Worm (Caenorhabditis elegans) whole organism, late embryonic: ENCODE results near the gene ham-3.

Source experiments
- C08G9.2 ChIP-seq: sonication (generic microtip); optimal IDR thresholded peaks from 2 replicates; lab custom pipeline; 2016; ENCODE audit warnings: mild to moderate bottlenecking, missing genetic modification characterization, moderate library complexity, missing compliant biosample characterization
- Y22D7AL.16 ChIP-seq: sonication (generic microtip); optimal IDR thresholded peaks from 2 replicates; lab custom pipeline; 2016; ENCODE audit warnings: missing genetic modification characterization, missing compliant biosample characterization
- ceh-18 ChIP-seq: sonication (generic microtip); optimal IDR thresholded peaks from 2 replicates; lab custom pipeline; 2016; ENCODE audit warnings: missing genetic modification characterization, missing compliant biosample characterization
- ceh-2 ChIP-seq: sonication (generic microtip); optimal IDR thresholded peaks from 2 replicates; lab custom pipeline; 2016; ENCODE audit warnings: missing genotype, missing genetic modification characterization, missing compliant biosample characterization
- ceh-22 ChIP-seq: sonication (generic microtip); optimal IDR thresholded peaks from 2 replicates; lab custom pipeline; 2017; ENCODE audit warnings: missing biosample characterization, missing genetic modification characterization
- ceh-31 ChIP-seq: sonication (generic microtip); optimal IDR thresholded peaks from 2 replicates; lab custom pipeline; 2016; ENCODE audit warnings: missing genetic modification characterization, missing compliant biosample characterization
- ceh-45 ChIP-seq: fragments of 200-800 bp; sonication (Bioruptor generic); IDR thresholded peaks from 2 replicates; pipeline ENCODE4 v1.3.6; 2022; ENCODE audit warnings: missing genetic modification reagents, missing genetic modification characterization, missing compliant biosample characterization
- ceh-48 ChIP-seq: sonication (generic microtip); optimal IDR thresholded peaks from 2 replicates; lab custom pipeline; 2016; ENCODE audit warnings: missing genetic modification characterization, inconsistent platforms, missing compliant biosample characterization
- ceh-9 ChIP-seq: sonication (generic microtip); optimal IDR thresholded peaks from 2 replicates; lab custom pipeline; 2016; ENCODE audit warnings: mild to moderate bottlenecking, missing genetic modification characterization, inconsistent platforms, missing compliant biosample characterization
- dve-1 ChIP-seq: sonication (generic microtip); optimal IDR thresholded peaks from 2 replicates; lab custom pipeline; 2017; ENCODE audit warnings: antibody characterized with exemption, mild to moderate bottlenecking, missing genetic modification characterization, missing compliant biosample characterization
- elt-2 ChIP-seq: sonication (generic microtip); optimal IDR thresholded peaks from 2 replicates; lab custom pipeline; 2016; ENCODE audit warnings: missing genetic modification reagents, missing genetic modification characterization, missing compliant biosample characterization
- fax-1 ChIP-seq: sonication (generic microtip); optimal IDR thresholded peaks from 2 replicates; lab custom pipeline; 2016; ENCODE audit warnings: missing genotype, missing genetic modification characterization, missing compliant biosample characterization
- gmeb-2 ChIP-seq: sonication (generic microtip); optimal IDR thresholded peaks from 2 replicates; lab custom pipeline; 2016; ENCODE audit warnings: missing genetic modification characterization, inconsistent platforms, missing compliant biosample characterization
- hlh-13 ChIP-seq: fragments of 200-800 bp; sonication (Bioruptor generic); optimal IDR thresholded peaks from 2 replicates; lab custom pipeline; 2018; ENCODE audit warnings: mild to moderate bottlenecking, missing genetic modification characterization, missing compliant biosample characterization
- hlh-30 ChIP-seq: sonication (generic microtip); optimal IDR thresholded peaks from 2 replicates; lab custom pipeline; 2017; ENCODE audit warnings: antibody characterized with exemption, missing genetic modification characterization, missing compliant biosample characterization; ENCODE audit not compliant: insufficient read depth
- hlh-6 ChIP-seq: sonication (generic microtip); optimal IDR thresholded peaks from 2 replicates; lab custom pipeline; 2016; ENCODE audit warnings: missing genotype, missing genetic modification characterization, missing compliant biosample characterization
- hlh-8 ChIP-seq: sonication (generic microtip); optimal IDR thresholded peaks from 2 replicates; lab custom pipeline; 2016; ENCODE audit warnings: missing genotype, missing genetic modification characterization, missing compliant biosample characterization
- lim-6 ChIP-seq: sonication (generic microtip); optimal IDR thresholded peaks from 2 replicates; lab custom pipeline; 2016; ENCODE audit warnings: missing genetic modification characterization, missing compliant biosample characterization
- lin-11 ChIP-seq: fragments of 200-800 bp; sonication (Bioruptor generic); optimal IDR thresholded peaks from 2 replicates; lab custom pipeline; 2018; ENCODE audit warnings: mild to moderate bottlenecking, missing genetic modification characterization, missing compliant biosample characterization
- mec-3 ChIP-seq: sonication (generic microtip); optimal IDR thresholded peaks from 2 replicates; lab custom pipeline; 2016; ENCODE audit warnings: borderline replicate concordance, missing genetic modification characterization, missing compliant biosample characterization
- nfya-1 ChIP-seq: sonication (generic microtip); optimal IDR thresholded peaks from 2 replicates; lab custom pipeline; 2017; ENCODE audit warnings: missing genetic modification characterization, mild to moderate bottlenecking, missing compliant biosample characterization, antibody characterized with exemption, moderate library complexity
- npax-4 ChIP-seq: sonication (generic microtip); optimal IDR thresholded peaks from 2 replicates; lab custom pipeline; 2016; ENCODE audit warnings: missing genetic modification characterization, missing compliant biosample characterization
- odd-2 ChIP-seq: sonication (generic microtip); optimal IDR thresholded peaks from 2 replicates; lab custom pipeline; 2017; ENCODE audit warnings: antibody characterized with exemption, mild to moderate bottlenecking, missing genetic modification characterization, missing compliant biosample characterization
- pag-3 ChIP-seq: sonication (generic microtip); optimal IDR thresholded peaks from 2 replicates; lab custom pipeline; 2016; ENCODE audit warnings: missing compliant biosample characterization, missing genetic modification characterization, borderline replicate concordance
- pat-9 ChIP-seq: fragments of 200-800 bp; sonication (Bioruptor generic); optimal IDR thresholded peaks from 2 replicates; lab custom pipeline; 2018; ENCODE audit warnings: mild to moderate bottlenecking, missing genetic modification characterization, moderate library complexity, missing compliant biosample characterization
- pha-2 ChIP-seq: sonication (generic microtip); optimal IDR thresholded peaks from 2 replicates; lab custom pipeline; 2017; ENCODE audit warnings: mild to moderate bottlenecking, missing genetic modification characterization, missing compliant biosample characterization
- pha-4 ChIP-seq: fragments of 150-350 bp; optimal IDR thresholded peaks from 2 replicates; lab custom pipeline; 2018; ENCODE audit warnings: missing biosample characterization, missing genetic modification reagents, missing genetic modification characterization
- pqm-1 ChIP-seq: sonication (generic microtip); optimal IDR thresholded peaks from 2 replicates; lab custom pipeline; 2016; ENCODE audit warnings: missing genetic modification characterization, missing compliant biosample characterization
- ref-2 ChIP-seq: sonication (generic microtip); optimal IDR thresholded peaks from 2 replicates; lab custom pipeline; 2016; ENCODE audit warnings: missing genetic modification characterization, missing compliant biosample characterization
- rnt-1 ChIP-seq: sonication (generic microtip); optimal IDR thresholded peaks from 2 replicates; lab custom pipeline; 2016; ENCODE audit warnings: missing genetic modification characterization, missing compliant biosample characterization
- sdc-2 ChIP-seq: sonication (generic microtip); optimal IDR thresholded peaks from 2 replicates; lab custom pipeline; 2016; ENCODE audit warnings: missing genotype, missing genetic modification characterization, missing compliant biosample characterization
- sox-2 ChIP-seq: fragments of 200-800 bp; sonication (Bioruptor generic); IDR thresholded peaks from 2 replicates; pipeline ENCODE4 v1.3.6; 2022; ENCODE audit warnings: missing genetic modification reagents, missing genetic modification characterization, missing compliant biosample characterization
- ttx-3 ChIP-seq: sonication (generic microtip); optimal IDR thresholded peaks from 2 replicates; lab custom pipeline; 2016; ENCODE audit warnings: missing genetic modification reagents, missing genetic modification characterization, missing compliant biosample characterization
- unc-3 ChIP-seq, 2 experiments: fragments of 200-800 bp in 1 of 2; sonication (Bioruptor generic) in 1 of 2; sonication (generic microtip) in 1 of 2; conservative IDR thresholded peaks in 1 of 2; optimal IDR thresholded peaks in 1 of 2; 2 replicates each; pipeline versions ENCODE4 v1.3.6 to Lab custom; 2016 to 2022; ENCODE audit warnings: missing compliant biosample characterization in 2 of 2, missing genetic modification characterization in 2 of 2, missing genetic modification reagents in 1 of 2
- unc-42 ChIP-seq: sonication (generic microtip); optimal IDR thresholded peaks from 2 replicates; lab custom pipeline; 2016; ENCODE audit warnings: missing genotype, missing genetic modification characterization, missing compliant biosample characterization
- unc-55 ChIP-seq: sonication (generic microtip); optimal IDR thresholded peaks from 2 replicates; lab custom pipeline; 2017; ENCODE audit warnings: missing biosample characterization, missing genetic modification reagents, missing genetic modification characterization

ham-3 gene

ce11 chrIII:10150710-10151109 lies 30.1 kb downstream of the ham-3 start:
- TF ChIP-seq hlh-6 (tag; lab: Kevin White, UChicago) (no peak), Y22D7AL.16 (tag; lab: Kevin White, UChicago) (no peak), pqm-1 (tag; lab: Kevin White, UChicago) (no peak)

ce11 chrIII:10151719-10152118 lies 31.1 kb downstream of the ham-3 start:
- no peak for TF ChIP-seq hlh-8 (tag; lab: Kevin White, UChicago)
- TF ChIP-seq lin-11 (tag; lab: Kevin White, UChicago), result no peak
- no peak for TF ChIP-seq C08G9.2 (tag; lab: Kevin White, UChicago)
- no peak for TF ChIP-seq gmeb-2 (tag; lab: Kevin White, UChicago)
- no peak for TF ChIP-seq ceh-18 (tag; lab: Kevin White, UChicago)
- no peak for TF ChIP-seq rnt-1 (tag; lab: Kevin White, UChicago)
- no peak for TF ChIP-seq ceh-22
- no peak for TF ChIP-seq ref-2 (tag; lab: Kevin White, UChicago)
- no peak for TF ChIP-seq ttx-3
- TF ChIP-seq fax-1 (tag; lab: Kevin White, UChicago), result no peak
- TF ChIP-seq ceh-9 (tag; lab: Kevin White, UChicago), result no peak
- no peak for TF ChIP-seq mec-3 (tag; lab: Kevin White, UChicago)
- TF ChIP-seq pha-2 (tag; lab: Kevin White, UChicago), result no peak
- no peak for TF ChIP-seq unc-55 (GFP tag; lab: Kevin White, UChicago)
- TF ChIP-seq hlh-13 (GFP tag; lab: Kevin White, UChicago), result no peak

ce11 chrIII:10152495-10152894 lies 31.9 kb downstream of the ham-3 start, which contains the start of gene nac-3:
TSS of gene nac-3 (plus strand) at chrIII:10152795.
- no peak for TF ChIP-seq hlh-30
- TF ChIP-seq dve-1 (tag; lab: Kevin White, UChicago), result no peak
- no peak for TF ChIP-seq ceh-48
- TF ChIP-seq pag-3 (tag; lab: Kevin White, UChicago), result no peak
- no peak for TF ChIP-seq ceh-31 (tag; lab: Kevin White, UChicago)
- no peak for TF ChIP-seq lin-11 (tag; lab: Kevin White, UChicago)
- TF ChIP-seq pat-9 (tag; lab: Kevin White, UChicago), result no peak
- TF ChIP-seq ttx-3, result no peak
- TF ChIP-seq pha-4 (tag; lab: Kevin White, UChicago), result no peak

ce11 chrIII:10153003-10153402 lies 32.4 kb downstream of the ham-3 start:
- no peak for TF ChIP-seq hlh-8 (tag; lab: Kevin White, UChicago)
- TF ChIP-seq elt-2 (tag; lab: Kevin White, UChicago), result no peak
- peak; percentile 18 for TF ChIP-seq ceh-18 (tag; lab: Kevin White, UChicago)
- TF ChIP-seq unc-42 (tag; lab: Kevin White, UChicago), result peak; percentile 89
- peak; percentile 62 for TF ChIP-seq ceh-31 (tag; lab: Kevin White, UChicago)
- no peak for TF ChIP-seq ceh-2 (tag; lab: Kevin White, UChicago)
- TF ChIP-seq, all 69 proteins: peak for 3

- no peak for TF ChIP-seq unc-3 (GFP tag; conservative IDR thresholded peaks at IDR 0.05; lab: Robert Waterston, UW)
- TF ChIP-seq unc-3 (tag; optimal IDR thresholded peaks at IDR 0.05; lab: Kevin White, UChicago), result no peak
- no peak for TF ChIP-seq lin-11 (tag; lab: Kevin White, UChicago)
Observed at ce11 chrIII:10154993-10155392, 34.4 kb downstream of the ham-3 start.

- TF ChIP-seq odd-2 (tag; lab: Kevin White, UChicago) (no peak), npax-4 (tag; lab: Kevin White, UChicago) (no peak), nfya-1 (tag; lab: Kevin White, UChicago) (no peak), sox-2 (GFP tag; lab: Robert Waterston, UW) (no peak), ceh-45 (GFP tag; lab: Robert Waterston, UW) (no peak), lim-6 (tag; lab: Kevin White, UChicago) (no peak), dve-1 (tag; lab: Kevin White, UChicago) (no peak), sdc-2 (tag; lab: Kevin White, UChicago) (no peak)
Observed at ce11 chrIII:10156269-10156668, 35.7 kb downstream of the ham-3 start.
